Worm (Caenorhabditis elegans) whole organism, mixed stage, embryonic: Measurements from ENCODE around the gene lin-18.

Source experiments
- M03D4.4 ChIP-seq: sonication (generic microtip); optimal IDR thresholded peaks from 2 replicates; lab custom pipeline; 2017; ENCODE audit warnings: mild to moderate bottlenecking, missing genetic modification characterization, missing compliant biosample characterization
- bed-3 ChIP-seq: fragments of 200-800 bp; sonication (Bioruptor generic); optimal IDR thresholded peaks from 3 replicates; lab custom pipeline; 2018; ENCODE audit warnings: mild to moderate bottlenecking, missing genetic modification characterization, moderate library complexity, missing compliant biosample characterization
- blmp-1 ChIP-seq: fragments of 150-350 bp; optimal IDR thresholded peaks from 2 replicates; lab custom pipeline; 2014; ENCODE audit warnings: missing biosample characterization, missing genetic modification characterization
- ceh-39 ChIP-seq: fragments of 150-350 bp; optimal IDR thresholded peaks from 2 replicates; lab custom pipeline; 2014; ENCODE audit warnings: missing biosample characterization, missing genetic modification characterization
- ceh-43 ChIP-seq: fragments of 200-800 bp; sonication (Bioruptor generic); optimal IDR thresholded peaks from 2 replicates; lab custom pipeline; 2018; ENCODE audit warnings: mild to moderate bottlenecking, missing genetic modification characterization, moderate library complexity, missing compliant biosample characterization
- ces-1 ChIP-seq: fragments of 150-350 bp; optimal IDR thresholded peaks from 2 replicates; lab custom pipeline; 2014; ENCODE audit warnings: missing biosample characterization, missing genetic modification reagents, missing genetic modification characterization
- cnd-1 ChIP-seq: fragments of 200-800 bp; sonication (Bioruptor generic); optimal IDR thresholded peaks from 2 replicates; lab custom pipeline; 2018; ENCODE audit warnings: mild to moderate bottlenecking, missing genetic modification characterization, missing compliant biosample characterization
- drap-1 ChIP-seq: fragments of 200-800 bp; sonication (Bioruptor generic); optimal IDR thresholded peaks from 3 replicates; lab custom pipeline; 2018; ENCODE audit warnings: mild to moderate bottlenecking, missing genetic modification characterization, missing compliant biosample characterization
- elt-1 ChIP-seq: sonication (generic microtip); optimal IDR thresholded peaks from 2 replicates; lab custom pipeline; 2017; ENCODE audit warnings: missing genetic modification characterization, mild to moderate bottlenecking, missing compliant biosample characterization, antibody characterized with exemption, moderate library complexity, borderline replicate concordance; ENCODE audit not compliant: insufficient read depth
- elt-3 ChIP-seq: fragments of 150-350 bp; optimal IDR thresholded peaks from 2 replicates; lab custom pipeline; 2014; ENCODE audit warnings: missing biosample characterization, missing genetic modification characterization
- flh-1 ChIP-seq: fragments of 200-800 bp; sonication (Bioruptor generic); optimal IDR thresholded peaks from 2 replicates; lab custom pipeline; 2018; ENCODE audit warnings: mild to moderate bottlenecking, missing genetic modification characterization, moderate library complexity, missing compliant biosample characterization
- ham-2 ChIP-seq: fragments of 200-800 bp; sonication (Bioruptor generic); optimal IDR thresholded peaks from 2 replicates; lab custom pipeline; 2018; ENCODE audit warnings: mild to moderate bottlenecking, missing genetic modification characterization, missing compliant biosample characterization
- hlh-1 ChIP-seq: fragments of 150-350 bp; optimal IDR thresholded peaks from 2 replicates; lab custom pipeline; 2014; ENCODE audit warnings: missing biosample characterization, missing genetic modification reagents, missing genetic modification characterization
- lin-13 ChIP-seq: fragments of 150-350 bp; optimal IDR thresholded peaks from 2 replicates; lab custom pipeline; 2014; ENCODE audit warnings: missing biosample characterization, missing genetic modification characterization
- lin-32 ChIP-seq: fragments of 200-800 bp; sonication (Bioruptor generic); optimal IDR thresholded peaks from 2 replicates; lab custom pipeline; 2018; ENCODE audit warnings: mild to moderate bottlenecking, missing genetic modification characterization, missing compliant biosample characterization
- lsy-2 ChIP-seq: fragments of 150-350 bp; optimal IDR thresholded peaks from 2 replicates; lab custom pipeline; 2014; ENCODE audit warnings: missing biosample characterization, missing genetic modification characterization
- mab-5 ChIP-seq: fragments of 150-350 bp; optimal IDR thresholded peaks from 2 replicates; lab custom pipeline; 2014; ENCODE audit warnings: missing biosample characterization, missing genetic modification characterization
- mep-1 ChIP-seq: fragments of 150-350 bp; optimal IDR thresholded peaks from 2 replicates; lab custom pipeline; 2017; ENCODE audit warnings: missing biosample characterization, missing genetic modification reagents, missing genetic modification characterization, inconsistent platforms
- mls-2 ChIP-seq: sonication (generic microtip); optimal IDR thresholded peaks from 2 replicates; lab custom pipeline; 2016; ENCODE audit warnings: mild to moderate bottlenecking, missing genetic modification characterization, moderate library complexity, missing compliant biosample characterization
- nhr-12 ChIP-seq: fragments of 150-350 bp; optimal IDR thresholded peaks from 2 replicates; lab custom pipeline; 2014; ENCODE audit warnings: missing biosample characterization, missing genetic modification characterization
- nhr-2 ChIP-seq: fragments of 150-350 bp; optimal IDR thresholded peaks from 2 replicates; lab custom pipeline; 2014; ENCODE audit warnings: missing biosample characterization, missing genetic modification characterization
- nhr-237 ChIP-seq: fragments of 150-350 bp; optimal IDR thresholded peaks from 2 replicates; lab custom pipeline; 2014; ENCODE audit warnings: missing biosample characterization, missing genetic modification characterization
- nhr-28 ChIP-seq: fragments of 150-350 bp; optimal IDR thresholded peaks from 2 replicates; lab custom pipeline; 2014; ENCODE audit warnings: missing biosample characterization, missing genetic modification characterization
- nhr-76 ChIP-seq: sonication (generic microtip); optimal IDR thresholded peaks from 2 replicates; lab custom pipeline; 2017; ENCODE audit warnings: missing biosample characterization, missing genetic modification characterization
- pha-4 ChIP-seq: fragments of 150-350 bp; optimal IDR thresholded peaks from 2 replicates; lab custom pipeline; 2018; ENCODE audit warnings: missing biosample characterization, missing genetic modification reagents, missing genetic modification characterization
- sem-2 ChIP-seq: fragments of 200-800 bp; sonication (Bioruptor generic); optimal IDR thresholded peaks from 2 replicates; lab custom pipeline; 2018; ENCODE audit warnings: mild to moderate bottlenecking, missing genetic modification characterization, missing compliant biosample characterization
- snpc-4 ChIP-seq: fragments of 150-350 bp; optimal IDR thresholded peaks from 2 replicates; lab custom pipeline; 2014; ENCODE audit warnings: missing biosample characterization, missing genetic modification characterization
- sptf-1 ChIP-seq: sonication (generic microtip); optimal IDR thresholded peaks from 2 replicates; lab custom pipeline; 2017; ENCODE audit warnings: mild to moderate bottlenecking, missing genetic modification characterization, moderate library complexity, missing compliant biosample characterization
- tbx-8 ChIP-seq: fragments of 200-800 bp; sonication (Bioruptor generic); optimal IDR thresholded peaks from 2 replicates; lab custom pipeline; 2018; ENCODE audit warnings: mild to moderate bottlenecking, missing genetic modification characterization, moderate library complexity, missing compliant biosample characterization
- unc-120 ChIP-seq: sonication (generic microtip); optimal IDR thresholded peaks from 2 replicates; lab custom pipeline; 2017; ENCODE audit warnings: missing genetic modification characterization, missing compliant biosample characterization; ENCODE audit not compliant: poor library complexity, severe bottlenecking
- unc-39 ChIP-seq: fragments of 150-350 bp; optimal IDR thresholded peaks from 2 replicates; lab custom pipeline; 2014; ENCODE audit warnings: missing biosample characterization, missing genetic modification characterization
- unc-62 ChIP-seq: fragments of 150-350 bp; optimal IDR thresholded peaks from 2 replicates; lab custom pipeline; 2014; ENCODE audit warnings: missing biosample characterization, missing genetic modification reagents, missing genetic modification characterization
- zip-8 ChIP-seq: fragments of 150-350 bp; optimal IDR thresholded peaks from 2 replicates; lab custom pipeline; 2014; ENCODE audit warnings: missing biosample characterization, missing genetic modification characterization
- ztf-11 ChIP-seq: fragments of 150-350 bp; optimal IDR thresholded peaks from 2 replicates; lab custom pipeline; 2014; ENCODE audit warnings: missing biosample characterization, missing genetic modification characterization

Gene lin-18

DNA sequence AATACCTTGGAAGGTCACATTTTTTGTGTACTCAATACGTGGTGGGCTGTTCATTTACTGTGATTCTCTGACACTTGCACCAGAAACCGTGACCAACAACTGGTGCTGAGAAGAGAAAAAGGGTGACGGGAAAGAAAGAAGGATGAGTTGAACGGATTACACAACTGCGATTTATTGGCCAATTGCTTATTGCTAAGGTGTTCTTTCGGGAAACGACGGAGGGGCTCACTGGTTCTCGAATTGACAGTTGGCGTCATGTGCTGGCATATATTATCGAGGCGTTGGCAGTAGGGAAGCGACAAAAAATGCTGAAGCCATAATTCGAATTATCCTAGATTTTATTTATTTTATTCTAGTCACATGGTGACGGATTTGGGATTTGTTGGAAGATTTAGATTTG, 15.8 kb downstream of the lin-18 start:
- TF ChIP-seq ceh-43 (GFP tag; lab: Kevin White, UChicago) (no peak), tbx-8 (no peak), hlh-1 (tag; lab: Kevin White, UChicago) (peak; percentile 87), nhr-28 (tag; lab: Kevin White, UChicago) (no peak), nhr-237 (tag; lab: Kevin White, UChicago) (no peak), drap-1 (no peak), nhr-2 (peak; percentile 39), elt-1 (no peak), ham-2 (no peak), flh-1 (GFP tag; lab: Kevin White, UChicago) (no peak), M03D4.4 (no peak), ceh-39 (tag; lab: Kevin White, UChicago) (no peak)

DNA sequence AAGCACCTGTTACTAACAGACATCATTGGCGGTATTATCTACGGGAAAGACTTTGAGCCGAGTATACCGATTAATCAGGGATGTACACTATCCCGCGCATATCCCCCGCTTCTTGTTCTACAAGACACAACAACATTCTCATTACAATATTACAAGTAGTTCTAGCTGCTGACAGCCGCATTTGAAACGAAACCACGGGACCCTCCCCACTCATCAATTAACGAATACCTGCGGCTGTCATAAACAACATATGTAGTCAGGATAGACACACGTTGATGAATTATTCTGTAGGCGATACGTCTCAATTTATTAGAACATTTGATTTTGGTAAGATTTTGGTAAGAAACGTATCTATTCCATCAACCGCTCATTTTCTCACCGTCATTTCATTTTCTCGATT, 18.4 kb downstream of the lin-18 start:
- TF ChIP-seq hlh-1 (tag; lab: Kevin White, UChicago) (peak; percentile 81), bed-3 (GFP tag; lab: Kevin White, UChicago) (no peak), zip-8 (no peak), unc-62 (peak; percentile 77), lsy-2 (tag; lab: Kevin White, UChicago) (no peak)

- TF ChIP-seq snpc-4 (tag; lab: Kevin White, UChicago) (no peak), pha-4 (tag; lab: Kevin White, UChicago) (no peak), nhr-237 (tag; lab: Kevin White, UChicago) (no peak), bed-3 (GFP tag; lab: Kevin White, UChicago) (no peak), unc-62 (no peak), mls-2 (tag; lab: Kevin White, UChicago) (peak; percentile 37), elt-1 (no peak), nhr-2 (peak; percentile 83), zip-8 (peak; percentile 92)
- TF ChIP-seq, all 35 proteins: peak for 3
These were observed 18.9 kb downstream of the lin-18 start for ce11 chrX:3977271-3977670.

DNA sequence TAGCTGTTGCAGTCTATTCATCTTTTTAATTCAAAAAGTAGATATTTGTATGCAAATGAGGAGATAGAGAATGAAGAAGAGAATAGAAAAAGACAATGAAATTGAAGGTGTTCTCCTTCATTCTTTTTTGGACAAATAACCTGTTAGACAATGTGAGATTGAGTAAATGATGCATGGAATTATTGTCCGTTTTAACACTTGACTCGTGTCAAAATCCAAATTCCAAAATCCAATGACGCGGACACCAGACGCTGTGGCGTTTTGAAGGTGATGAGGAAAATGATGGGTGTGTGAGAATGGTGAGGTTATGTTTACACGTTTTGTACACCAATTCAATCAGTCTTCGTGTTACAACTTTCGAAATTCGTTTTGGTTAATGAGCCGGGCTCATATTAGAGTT, 20.8 kb downstream of the lin-18 start:
- no peak for TF ChIP-seq elt-1
- TF ChIP-seq elt-3 (tag; lab: Kevin White, UChicago): no peak
- no peak for TF ChIP-seq ceh-39 (tag; lab: Kevin White, UChicago)
- TF ChIP-seq mep-1 (tag; lab: Kevin White, UChicago): no peak
- TF ChIP-seq M03D4.4: no peak
- peak; percentile 66 for TF ChIP-seq ces-1 (GFP tag; lab: Kevin White, UChicago)
- no peak for TF ChIP-seq nhr-76
- no peak for TF ChIP-seq lin-32

DNA sequence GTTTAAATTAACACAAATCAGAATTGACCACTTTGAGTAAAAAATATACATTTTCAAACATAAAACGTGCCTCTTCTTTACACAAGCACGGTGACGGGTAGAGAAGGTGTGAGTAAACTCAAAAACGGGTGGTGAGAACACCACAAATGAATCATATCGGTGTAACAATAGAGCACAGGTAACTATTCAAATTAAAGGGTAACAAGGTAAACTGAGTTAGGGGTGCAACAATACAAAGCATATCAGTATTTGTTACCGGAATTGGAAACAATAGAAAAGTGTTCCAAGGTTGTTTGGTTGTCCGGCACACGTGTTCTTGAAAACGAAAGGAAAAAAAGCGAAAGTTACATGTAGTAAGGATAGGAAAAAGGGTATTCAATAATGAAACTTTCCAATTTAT, 24.0 kb downstream of the lin-18 start:
- TF ChIP-seq blmp-1 (tag; lab: Kevin White, UChicago) (no peak), zip-8 (no peak), lsy-2 (tag; lab: Kevin White, UChicago) (no peak), flh-1 (GFP tag; lab: Kevin White, UChicago) (no peak), unc-120 (tag; lab: Kevin White, UChicago) (no peak)

DNA sequence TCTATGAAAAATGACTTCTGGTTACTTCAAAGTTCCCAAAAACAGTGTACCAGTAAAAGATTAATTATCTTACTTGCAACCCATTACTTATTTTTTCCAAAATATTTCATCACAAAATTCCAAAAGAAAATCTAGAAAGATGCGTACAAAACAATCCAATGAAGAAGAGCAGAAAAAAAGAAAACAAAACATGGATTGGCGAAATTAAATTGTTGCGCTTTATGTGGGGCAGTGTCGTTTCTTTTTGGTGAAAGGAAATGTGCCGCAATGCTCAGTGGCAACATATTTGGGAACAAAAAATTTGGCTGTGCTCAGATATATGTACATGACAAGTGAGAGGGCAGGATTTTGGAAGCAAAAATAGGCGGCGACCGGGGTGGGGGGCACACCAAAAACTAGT, 30.2 kb downstream of the lin-18 start:
- TF ChIP-seq unc-39 (tag; lab: Kevin White, UChicago) (no peak), ces-1 (GFP tag; lab: Kevin White, UChicago) (peak; percentile 74), nhr-237 (tag; lab: Kevin White, UChicago) (no peak)

ce11 chrX:3990495-3990894, 32.1 kb downstream of the lin-18 start:
- TF ChIP-seq nhr-28 (tag; lab: Kevin White, UChicago) (no peak), ceh-43 (GFP tag; lab: Kevin White, UChicago) (no peak), unc-120 (tag; lab: Kevin White, UChicago) (no peak), snpc-4 (tag; lab: Kevin White, UChicago) (no peak), mab-5 (no peak), ztf-11 (tag; lab: Kevin White, UChicago) (no peak), cnd-1 (tag; lab: Kevin White, UChicago) (no peak), sptf-1 (no peak), sem-2 (GFP tag; lab: Kevin White, UChicago) (no peak), nhr-12 (no peak), lin-32 (no peak), lin-13 (no peak), bed-3 (GFP tag; lab: Kevin White, UChicago) (no peak)
